Worm (Caenorhabditis elegans) whole organism, young adult: ENCODE measurements around the gene imp-2.
A peak's percentile ranks its signal among the peaks of the same experiment; 100 is the strongest.

Experiments
- B0019.2 ChIP-seq: fragments of 200-800 bp; sonication (Bioruptor generic); conservative IDR thresholded peaks from 2 replicates; pipeline ENCODE4 v1.3.6; 2022; ENCODE audit warnings: missing genetic modification reagents, missing genetic modification characterization, missing compliant biosample characterization
- B0336.3 ChIP-seq: fragments of 200-800 bp; sonication (Bioruptor generic); IDR thresholded peaks from 2 replicates; pipeline ENCODE4 v1.3.6; 2022; ENCODE audit warnings: missing genetic modification characterization, missing compliant biosample characterization
- F33H1.4 ChIP-seq: fragments of 200-800 bp; sonication (Bioruptor generic); IDR thresholded peaks from 2 replicates; pipeline ENCODE4 v1.3.6; 2022; ENCODE audit warnings: missing genetic modification reagents, missing genetic modification characterization, missing compliant biosample characterization
- K12H6.12 ChIP-seq: fragments of 200-800 bp; sonication (Bioruptor generic); optimal IDR thresholded peaks from 2 replicates; lab custom pipeline; 2018; ENCODE audit warnings: mild to moderate bottlenecking, missing genetic modification characterization, missing compliant biosample characterization
- Y53F4B.3 ChIP-seq: fragments of 200-800 bp; sonication (Bioruptor generic); IDR thresholded peaks from 2 replicates; pipeline ENCODE4 v1.3.6; 2022; ENCODE audit warnings: missing genetic modification reagents, missing genetic modification characterization, missing compliant biosample characterization
- Y79H2A.3 ChIP-seq: fragments of 200-800 bp; sonication (Bioruptor generic); conservative IDR thresholded peaks from 2 replicates; pipeline ENCODE4 v1.3.6; 2022; ENCODE audit warnings: missing genetic modification reagents, missing genetic modification characterization, missing compliant biosample characterization
- ZK185.1 ChIP-seq: sonication (generic microtip); optimal IDR thresholded peaks from 2 replicates; lab custom pipeline; 2016; ENCODE audit warnings: mild to moderate bottlenecking, missing genetic modification characterization, missing compliant biosample characterization; ENCODE audit not compliant: poor library complexity, severe bottlenecking
- ama-1 ChIP-seq, 3 experiments: fragments of 150-350 bp in 1 of 3; sonication (generic microtip) in 2 of 3; optimal IDR thresholded peaks; 2 replicates each; lab custom pipeline; 2014 to 2018; ENCODE audit warnings: missing biosample characterization in 2 of 3, missing genetic modification characterization in 2 of 3, missing genetic modification reagents in 2 of 3
- aptf-3 ChIP-seq: fragments of 200-800 bp; sonication (Bioruptor generic); IDR thresholded peaks from 2 replicates; pipeline ENCODE4 v1.3.6; 2022; ENCODE audit warnings: missing genetic modification characterization, missing compliant biosample characterization
- attf-3 ChIP-seq: fragments of 200-800 bp; sonication (Bioruptor generic); conservative IDR thresholded peaks from 2 replicates; pipeline ENCODE4 v1.3.6; 2022; ENCODE audit warnings: missing genetic modification reagents, missing genetic modification characterization, missing compliant biosample characterization
- attf-6 ChIP-seq: fragments of 200-800 bp; sonication (Bioruptor generic); IDR thresholded peaks from 2 replicates; pipeline ENCODE4 v1.3.6; 2022; ENCODE audit warnings: missing genetic modification reagents, missing genetic modification characterization, missing compliant biosample characterization
- bed-2 ChIP-seq: fragments of 200-800 bp; sonication (Bioruptor generic); IDR thresholded peaks from 2 replicates; pipeline ENCODE4 v1.3.6; 2022; ENCODE audit warnings: missing genetic modification reagents, missing genetic modification characterization, missing compliant biosample characterization
- ceh-100 ChIP-seq: fragments of 200-800 bp; sonication (Bioruptor generic); IDR thresholded peaks from 2 replicates; pipeline ENCODE4 v1.3.6; 2022; ENCODE audit warnings: missing genetic modification reagents, missing genetic modification characterization, missing compliant biosample characterization
- ceh-40 ChIP-seq: fragments of 200-800 bp; sonication (Bioruptor generic); IDR thresholded peaks from 2 replicates; pipeline ENCODE4 v1.3.6; 2022; ENCODE audit warnings: missing genetic modification characterization, missing compliant biosample characterization
- ceh-58 ChIP-seq: fragments of 200-800 bp; sonication (Bioruptor generic); IDR thresholded peaks from 2 replicates; pipeline ENCODE4 v1.3.6; 2022; ENCODE audit warnings: missing genetic modification characterization, missing compliant biosample characterization
- ceh-79 ChIP-seq: sonication (generic microtip); optimal IDR thresholded peaks from 2 replicates; lab custom pipeline; 2017; ENCODE audit warnings: mild to moderate bottlenecking, missing genetic modification characterization, missing compliant biosample characterization
- dpl-1 ChIP-seq: fragments of 150-350 bp; optimal IDR thresholded peaks from 2 replicates; lab custom pipeline; 2014; ENCODE audit warnings: missing biosample characterization, missing genetic modification reagents, missing genetic modification characterization
- ekl-4 ChIP-seq: fragments of 200-800 bp; sonication (Bioruptor generic); IDR thresholded peaks from 2 replicates; pipeline ENCODE4 v1.3.6; 2022; ENCODE audit warnings: missing genetic modification reagents, missing genetic modification characterization, missing compliant biosample characterization
- fkh-3 ChIP-seq: sonication (generic microtip); optimal IDR thresholded peaks from 2 replicates; lab custom pipeline; 2016; ENCODE audit warnings: mild to moderate bottlenecking, missing genetic modification characterization, missing compliant biosample characterization
- him-1 ChIP-seq: sonication (generic microtip); optimal IDR thresholded peaks from 2 replicates; lab custom pipeline; 2016; ENCODE audit warnings: missing genotype, missing genetic modification reagents, missing genetic modification characterization, missing compliant biosample characterization
- hmg-1.2 ChIP-seq: fragments of 200-800 bp; sonication (Bioruptor generic); IDR thresholded peaks from 2 replicates; pipeline ENCODE4 v1.3.6; 2022; ENCODE audit warnings: missing genetic modification reagents, missing genetic modification characterization, missing compliant biosample characterization
- hsf-1 ChIP-seq: fragments of 200-800 bp; sonication (Bioruptor generic); IDR thresholded peaks from 2 replicates; pipeline ENCODE4 v1.3.6; 2022; ENCODE audit warnings: missing genetic modification reagents, missing genetic modification characterization, missing compliant biosample characterization
- let-607 ChIP-seq, 2 experiments: fragments of 200-800 bp in 1 of 2; sonication (Bioruptor generic) in 1 of 2; sonication (generic microtip) in 1 of 2; optimal IDR thresholded peaks; 2 replicates each; lab custom pipeline; 2016 to 2018; ENCODE audit warnings: mild to moderate bottlenecking in 2 of 2, missing compliant biosample characterization in 2 of 2, missing genetic modification characterization in 2 of 2, moderate library complexity in 2 of 2, missing genotype in 1 of 2
- lsy-27 ChIP-seq: sonication (generic microtip); optimal IDR thresholded peaks from 2 replicates; lab custom pipeline; 2017; ENCODE audit warnings: missing genetic modification characterization, mild to moderate bottlenecking, missing compliant biosample characterization, antibody characterized with exemption, missing genotype, borderline replicate concordance; ENCODE audit not compliant: insufficient read depth
- madf-3 ChIP-seq: fragments of 200-800 bp; sonication (Bioruptor generic); IDR thresholded peaks from 2 replicates; pipeline ENCODE4 v1.3.6; 2022; ENCODE audit warnings: missing genetic modification reagents, missing genetic modification characterization, missing compliant biosample characterization
- madf-8 ChIP-seq: fragments of 200-800 bp; sonication (Bioruptor generic); conservative IDR thresholded peaks from 2 replicates; pipeline ENCODE4 v1.3.6; 2022; ENCODE audit warnings: missing genetic modification reagents, missing genetic modification characterization, missing compliant biosample characterization
- mel-28 ChIP-seq: sonication (generic microtip); optimal IDR thresholded peaks from 2 replicates; lab custom pipeline; 2016; ENCODE audit warnings: borderline replicate concordance, mild to moderate bottlenecking, missing genetic modification characterization, missing compliant biosample characterization
- nfya-1 ChIP-seq: sonication (generic microtip); optimal IDR thresholded peaks from 2 replicates; lab custom pipeline; 2017; ENCODE audit warnings: antibody characterized with exemption, missing compliant biosample characterization, missing genetic modification characterization, borderline replicate concordance; ENCODE audit not compliant: insufficient read depth
- nhr-80 ChIP-seq: sonication (generic microtip); optimal IDR thresholded peaks from 2 replicates; lab custom pipeline; 2016; ENCODE audit warnings: missing genetic modification characterization, missing compliant biosample characterization
- nhr-90 ChIP-seq: sonication (generic microtip); optimal IDR thresholded peaks from 2 replicates; lab custom pipeline; 2016; ENCODE audit warnings: missing genotype, mild to moderate bottlenecking, missing genetic modification characterization, missing compliant biosample characterization
- sea-2 ChIP-seq: fragments of 200-800 bp; sonication (Bioruptor generic); IDR thresholded peaks from 2 replicates; pipeline ENCODE4 v1.3.6; 2022; ENCODE audit warnings: missing genetic modification characterization, missing compliant biosample characterization
- snpc-3.4 ChIP-seq: sonication (generic microtip); optimal IDR thresholded peaks from 2 replicates; lab custom pipeline; 2017; ENCODE audit warnings: missing genetic modification characterization, mild to moderate bottlenecking, missing compliant biosample characterization, antibody characterized with exemption, moderate library complexity, missing genotype, missing genetic modification reagents
- tbp1 ChIP-seq: fragments of 200-800 bp; sonication (Bioruptor generic); optimal IDR thresholded peaks from 2 replicates; lab custom pipeline; 2018; ENCODE audit warnings: mild to moderate bottlenecking, missing genetic modification characterization, missing compliant biosample characterization
- tbx-9 ChIP-seq: sonication (generic microtip); optimal IDR thresholded peaks from 2 replicates; lab custom pipeline; 2016; ENCODE audit warnings: borderline replicate concordance, missing genetic modification characterization, inconsistent platforms, missing compliant biosample characterization
- xnd-1 ChIP-seq: sonication (generic microtip); optimal IDR thresholded peaks from 2 replicates; lab custom pipeline; 2016; ENCODE audit warnings: missing genotype, missing genetic modification reagents, missing genetic modification characterization, missing compliant biosample characterization
- zim-3 ChIP-seq: sonication (generic microtip); optimal IDR thresholded peaks from 2 replicates; lab custom pipeline; 2017; ENCODE audit warnings: mild to moderate bottlenecking, missing genetic modification characterization, moderate library complexity, missing compliant biosample characterization
- ztf-18 ChIP-seq: sonication (generic microtip); optimal IDR thresholded peaks from 2 replicates; lab custom pipeline; 2016; ENCODE audit warnings: missing genotype, mild to moderate bottlenecking, missing genetic modification characterization, missing compliant biosample characterization
- ztf-3 ChIP-seq: fragments of 200-800 bp; sonication (Bioruptor generic); optimal IDR thresholded peaks from 2 replicates; lab custom pipeline; 2018; ENCODE audit warnings: mild to moderate bottlenecking, missing genetic modification characterization, missing compliant biosample characterization

Gene imp-2

DNA sequence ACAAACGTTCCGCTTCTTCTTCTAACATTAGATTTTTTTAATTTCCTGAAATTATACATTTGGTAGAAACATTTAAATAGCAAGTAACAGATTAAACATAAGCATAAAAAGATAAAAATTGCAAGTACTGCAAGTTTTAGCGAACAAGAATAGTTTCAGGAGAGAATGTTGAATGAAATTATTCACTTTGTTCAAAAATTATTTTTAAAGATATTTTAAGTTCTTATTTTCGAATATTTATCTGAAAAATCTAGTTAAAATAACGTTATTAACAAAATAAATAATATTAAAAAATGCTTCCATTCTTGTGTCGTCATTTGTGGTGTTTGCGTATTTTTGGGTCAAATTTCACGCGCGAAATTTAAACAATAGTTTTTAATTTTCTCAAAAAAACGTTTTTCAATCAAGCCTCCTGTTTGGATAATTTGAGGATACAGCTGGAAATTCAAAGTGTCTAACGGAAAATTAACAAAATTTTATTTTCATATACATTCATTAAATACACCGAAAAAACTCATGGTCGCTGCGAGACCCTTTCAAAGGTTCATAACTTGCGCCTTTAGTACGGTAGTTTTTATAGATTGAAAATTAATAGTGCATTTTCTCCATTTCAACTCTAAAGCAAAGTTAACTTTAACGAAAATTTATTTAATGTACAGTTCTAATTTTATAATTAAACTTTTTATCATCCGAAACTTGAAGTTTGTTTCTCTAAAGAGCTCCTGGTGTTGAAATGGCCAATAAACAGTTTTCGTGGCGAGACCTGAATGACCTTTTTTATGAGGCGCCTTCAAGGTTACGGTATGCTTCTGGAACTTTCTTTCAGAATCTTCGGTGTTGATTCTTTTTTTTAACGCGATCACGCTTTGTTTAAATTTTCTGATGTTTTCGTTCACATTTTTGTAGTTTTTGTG lies 23.9 kb upstream of the imp-2 start, which contains the start of gene skih-2 (continued):
- no peak for TF ChIP-seq K12H6.12
- no peak for TF ChIP-seq nhr-80 (tag; lab: Kevin White, UChicago)
- TF ChIP-seq aptf-3 (GFP tag; lab: Robert Waterston, UW): no peak
- TF ChIP-seq ZK185.1 (tag; lab: Kevin White, UChicago): no peak
- TF ChIP-seq attf-6: no peak
- no peak for TF ChIP-seq ceh-58 (GFP tag; lab: Robert Waterston, UW)
- peak; percentile 14 for TF ChIP-seq snpc-3.4
- TF ChIP-seq tbp1 (GFP tag; lab: Kevin White, UChicago): no peak
- TF ChIP-seq fkh-3 (tag; lab: Kevin White, UChicago): no peak
- TF ChIP-seq ceh-40: no peak
- TF ChIP-seq bed-2: no peak
- no peak for TF ChIP-seq ztf-3
- TF ChIP-seq zim-3 (tag; lab: Kevin White, UChicago): no peak
- TF ChIP-seq madf-8 (GFP tag; lab: Robert Waterston, UW): peak; percentile 78
- TF ChIP-seq mel-28 (tag; lab: Kevin White, UChicago): no peak
- no peak for TF ChIP-seq Y79H2A.3 (GFP tag; lab: Robert Waterston, UW)
- TF ChIP-seq him-1: peak; percentile 2
- no peak for TF ChIP-seq attf-3
- no peak for TF ChIP-seq Y53F4B.3 (GFP tag; lab: Robert Waterston, UW)
- no peak for TF ChIP-seq nhr-90 (tag; lab: Kevin White, UChicago)
- TF ChIP-seq ekl-4 (GFP tag; lab: Robert Waterston, UW): 0 out of 2 replicates have a peak, but pooled peaks have one; percentile 15
- TF ChIP-seq ceh-79 (tag; lab: Kevin White, UChicago): no peak
- TF ChIP-seq F33H1.4 (GFP tag; lab: Robert Waterston, UW): peak; percentile 89
- TF ChIP-seq tbx-9 (tag; lab: Kevin White, UChicago): no peak
- TF ChIP-seq sea-2 (GFP tag; lab: Robert Waterston, UW): no peak
- no peak for TF ChIP-seq ztf-18
- no peak for TF ChIP-seq lsy-27
- TF ChIP-seq, all 124 proteins: peak for 20

DNA sequence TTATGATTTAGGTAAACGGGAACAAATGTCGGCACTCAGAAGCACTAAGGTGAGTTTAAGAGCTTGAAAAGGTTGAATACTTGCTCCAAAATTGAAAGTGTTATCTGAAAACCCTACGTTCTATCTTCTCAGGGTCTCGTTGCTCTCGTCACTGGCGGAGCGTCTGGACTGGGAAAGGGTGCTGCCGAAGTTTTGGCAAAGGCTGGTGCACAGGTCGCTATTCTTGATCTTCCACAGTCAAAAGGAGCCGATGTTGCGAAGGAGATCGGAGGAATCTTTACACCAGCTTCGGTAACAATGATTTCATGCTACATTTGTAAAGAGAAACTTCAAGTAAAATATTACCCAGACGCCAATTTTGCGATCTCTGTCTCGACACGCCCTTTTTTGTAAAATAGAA lies 12.6 kb upstream of the imp-2 start, which contains the start of gene ard-1:
ard-1 (plus strand) TSS at position 12 of the 400 bp plus-strand sequence.
- 0 out of 2 replicates have a peak, but pooled peaks have one; percentile 39 for TF ChIP-seq B0336.3 (GFP tag; lab: Robert Waterston, UW)
- TF ChIP-seq xnd-1: peak; percentile 10
- no peak for TF ChIP-seq dpl-1 (GFP tag; lab: Kevin White, UChicago)
- TF ChIP-seq tbx-9 (tag; lab: Kevin White, UChicago): no peak
- TF ChIP-seq madf-3: 0 out of 2 replicates have a peak, but pooled peaks have one; percentile 32
- TF ChIP-seq ceh-100 (GFP tag; lab: Robert Waterston, UW): no peak
- 0 out of 2 replicates have a peak, but pooled peaks have one; percentile 15 for TF ChIP-seq hsf-1 (GFP tag; lab: Robert Waterston, UW)

DNA sequence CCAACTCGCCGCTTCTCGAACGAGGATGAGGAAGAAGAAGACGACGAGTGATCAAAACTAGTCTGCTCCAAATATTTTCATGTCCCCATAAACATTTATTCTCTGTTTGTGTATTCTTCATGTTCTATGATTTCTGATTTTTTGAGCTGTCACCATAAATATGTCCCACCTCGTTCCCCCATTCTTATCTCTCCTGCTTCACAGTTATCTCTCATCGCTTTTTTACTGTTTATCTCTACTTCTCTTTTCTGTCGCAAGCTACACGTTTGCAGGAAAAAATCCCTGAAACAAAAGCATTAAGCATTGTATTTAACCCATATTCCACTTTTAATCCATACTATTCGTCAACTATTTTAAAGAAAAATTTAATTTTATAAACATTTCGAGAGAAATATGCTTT lies 12.1 kb upstream of the imp-2 start:
- TF ChIP-seq nhr-80 (tag; lab: Kevin White, UChicago) (peak; percentile 45), hmg-1.2 (GFP tag; lab: Robert Waterston, UW) (peak; percentile 29; the same call in 1 of the 2 replicates), ama-1 (optimal IDR thresholded peaks at IDR 0.05; lab: Kevin White, UChicago) (no peak), ama-1 (GFP tag; optimal IDR thresholded peaks at IDR 0.05; lab: Kevin White, UChicago) (peak in 1 of 2 experiments; percentile 44), B0019.2 (GFP tag; lab: Robert Waterston, UW) (no peak), ceh-58 (GFP tag; lab: Robert Waterston, UW) (no peak), tbx-9 (tag; lab: Kevin White, UChicago) (no peak), nfya-1 (tag; lab: Kevin White, UChicago) (no peak), let-607 (tag; optimal IDR thresholded peaks at IDR 0.05; lab: Kevin White, UChicago) (peak in 1 of 2 experiments; percentile 8)
- TF ChIP-seq, all 124 proteins: peak for 4
